Fruit fly (Drosophila melanogaster) whole organism, prepupa: Measurements from ENCODE around the gene trr.

Experiments used
- CG11902 ChIP-seq: fragments of 200-800 bp; sonication (Bioruptor generic); optimal IDR thresholded peaks from 3 replicates; lab custom pipeline; 2016; ENCODE audit warnings: missing biosample characterization, missing genetic modification characterization
- CG3032 ChIP-seq: fragments of 200-800 bp; optimal IDR thresholded peaks from 2 replicates; lab custom pipeline; 2019; ENCODE audit warnings: missing biosample characterization, mild to moderate bottlenecking, missing genetic modification characterization, moderate library complexity
- CG31627 ChIP-seq: fragments of 200-800 bp; sonication (Bioruptor generic); optimal IDR thresholded peaks from 3 replicates; lab custom pipeline; 2016; ENCODE audit warnings: missing biosample characterization, missing genetic modification characterization
- CG6854 ChIP-seq: fragments of 200-800 bp; sonication (Bioruptor generic); optimal IDR thresholded peaks from 2 replicates; lab custom pipeline; 2017; ENCODE audit warnings: missing biosample characterization, mild to moderate bottlenecking, missing genetic modification characterization
- Eip78C ChIP-seq: fragments of 200-800 bp; sonication (Bioruptor generic); peaks from one replicate; lab custom pipeline; 2016; ENCODE audit warnings: missing biosample characterization, missing genetic modification characterization
- Hr4 ChIP-seq: fragments of 200-800 bp; sonication (Bioruptor generic); optimal IDR thresholded peaks from 3 replicates; lab custom pipeline; 2016; ENCODE audit warnings: missing biosample characterization, missing genetic modification characterization
- Lpt ChIP-seq: fragments of 200-800 bp; sonication (Bioruptor generic); optimal IDR thresholded peaks from 3 replicates; lab custom pipeline; 2016; ENCODE audit warnings: missing biosample characterization, missing genetic modification characterization
- OdsH ChIP-seq: fragments of 200-800 bp; sonication (Bioruptor generic); optimal IDR thresholded peaks from 3 replicates; lab custom pipeline; 2016; ENCODE audit warnings: missing biosample characterization, missing genetic modification characterization
- Sox102F ChIP-seq: fragments of 200-800 bp; sonication (Bioruptor generic); optimal IDR thresholded peaks from 2 replicates; lab custom pipeline; 2016; ENCODE audit warnings: missing biosample characterization, mild to moderate bottlenecking, missing genetic modification characterization
- achi ChIP-seq: fragments of 200-800 bp; sonication (Bioruptor generic); optimal IDR thresholded peaks from 3 replicates; lab custom pipeline; 2016; ENCODE audit warnings: missing biosample characterization, missing genetic modification characterization
- dsx ChIP-seq: fragments of 200-800 bp; optimal IDR thresholded peaks from 3 replicates; lab custom pipeline; 2019; ENCODE audit warnings: missing biosample characterization, mild to moderate bottlenecking, missing genetic modification characterization, moderate library complexity; ENCODE audit not compliant: poor library complexity, severe bottlenecking
- esn ChIP-seq: fragments of 200-800 bp; sonication (Bioruptor generic); optimal IDR thresholded peaks from 2 replicates; lab custom pipeline; 2016; ENCODE audit warnings: missing biosample characterization, mild to moderate bottlenecking, missing genetic modification characterization, moderate library complexity
- topi ChIP-seq: fragments of 200-800 bp; sonication (Bioruptor generic); optimal IDR thresholded peaks from 3 replicates; lab custom pipeline; 2016; ENCODE audit warnings: missing biosample characterization, missing genetic modification characterization

DNA sequence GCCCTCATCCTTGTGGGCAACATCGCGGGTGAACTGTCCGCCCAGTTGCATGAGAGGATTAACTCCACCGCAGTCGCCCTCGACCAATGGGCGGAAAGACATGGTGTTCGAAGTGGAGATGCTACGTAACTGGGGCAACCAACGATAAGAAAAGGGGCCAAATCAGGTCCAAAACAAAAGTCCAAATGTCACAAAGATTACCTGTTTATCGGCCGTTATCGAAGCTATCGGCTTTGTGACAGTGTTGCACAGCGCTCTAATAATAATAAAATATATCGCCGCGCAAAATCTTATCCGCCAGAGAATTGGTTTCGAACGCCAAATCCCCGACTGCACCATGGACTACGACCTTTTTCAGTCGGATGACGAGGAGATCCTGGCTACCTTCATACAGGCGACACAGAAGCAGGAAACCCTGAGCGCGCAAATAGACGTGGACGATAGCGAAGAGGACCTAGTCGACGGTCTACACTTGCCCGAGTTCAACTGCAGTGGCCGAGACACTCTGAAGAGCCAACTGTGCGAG lies 21.1 kb downstream of the trr start, which contains the start of the genes CG14803 and Pex5:
- TF ChIP-seq dsx (GFP tag; lab: Kevin White, UChicago) = no peak
- peak; percentile 26 for TF ChIP-seq Eip78C
- no peak for TF ChIP-seq Hr4 (GFP tag; lab: Kevin White, UChicago)
- TF ChIP-seq CG11902 (GFP tag; lab: Kevin White, UChicago) = no peak
- peak; percentile 20 for TF ChIP-seq esn (GFP tag; lab: Kevin White, UChicago)
- no peak for TF ChIP-seq achi (GFP tag; lab: Kevin White, UChicago)
- TF ChIP-seq Sox102F (GFP tag; lab: Kevin White, UChicago) = no peak
- TF ChIP-seq topi (GFP tag; lab: Kevin White, UChicago) = no peak
- TF ChIP-seq CG6854 (GFP tag; lab: Kevin White, UChicago) = no peak
- no peak for TF ChIP-seq OdsH (GFP tag; lab: Kevin White, UChicago)
- no peak for TF ChIP-seq CG31627
- TF ChIP-seq Lpt (GFP tag; lab: Kevin White, UChicago) = no peak
- TF ChIP-seq CG3032 (tag; lab: Kevin White, UChicago) = no peak
